Worm (Caenorhabditis elegans) whole organism, L3 larva: ENCODE data around the gene dod-19.

Source experiments
- elt-3 ChIP-seq, 3 experiments: fragments of 150-350 bp in 1 of 3; sonication (generic microtip) in 2 of 3; optimal IDR thresholded peaks; 2 replicates in 2 of 3; 4 replicates in 1 of 3; lab custom pipeline; 2014 to 2017; ENCODE audit warnings: missing biosample characterization in 3 of 3, missing genetic modification characterization in 3 of 3
- lin-39 ChIP-seq: fragments of 150-350 bp; optimal IDR thresholded peaks from 2 replicates; lab custom pipeline; 2018; ENCODE audit warnings: missing biosample characterization, missing genetic modification reagents, missing genetic modification characterization
- nhr-76 ChIP-seq: fragments of 150-350 bp; sonication (generic microtip); optimal IDR thresholded peaks from 5 replicates; lab custom pipeline; 2014; ENCODE audit warnings: missing biosample characterization, missing genetic modification characterization
- pha-4 ChIP-seq: fragments of 150-350 bp; optimal IDR thresholded peaks from 2 replicates; lab custom pipeline; 2014; ENCODE audit warnings: missing biosample characterization, missing genetic modification reagents, missing genetic modification characterization
- snpc-4 ChIP-seq: fragments of 150-350 bp; optimal IDR thresholded peaks from 2 replicates; lab custom pipeline; 2014; ENCODE audit warnings: missing biosample characterization, missing genetic modification characterization
- ztf-11 ChIP-seq: fragments of 150-350 bp; optimal IDR thresholded peaks from 2 replicates; lab custom pipeline; 2014; ENCODE audit warnings: missing biosample characterization, missing genetic modification characterization

- TF ChIP-seq ztf-11 (no peak), pha-4 (no peak), nhr-76 (tag; lab: Kevin White, UChicago) (no peak), lin-39 (no peak), snpc-4 (tag; lab: Kevin White, UChicago) (no peak), elt-3 (tag; optimal IDR thresholded peaks at IDR 0.05; lab: Kevin White, UChicago) (no peak)
Measured at ce11 chrV:396309-396708, 18.2 kb downstream of the dod-19 start, which contains the start of gene nhr-253.
